Fruit fly (Drosophila melanogaster) whole organism, embryonic: ENCODE results near the gene CG32686.

Experiments used
- Awh ChIP-seq: fragments of 200-800 bp; sonication (Bioruptor generic); IDR thresholded peaks from 2 replicates; pipeline ENCODE4, ENCODE4 v1.3.6; 2022; ENCODE audit warnings: missing biosample characterization, missing genetic modification characterization
- Bteb2 ChIP-seq: fragments of 200-800 bp; sonication (Bioruptor generic); optimal IDR thresholded peaks from 2 replicates; lab custom pipeline; 2016; ENCODE audit warnings: missing biosample characterization, missing genetic modification characterization
- CG10543 ChIP-seq: fragments of 200-800 bp; sonication (Bioruptor generic); optimal IDR thresholded peaks from 3 replicates; lab custom pipeline; 2017; ENCODE audit warnings: missing biosample characterization, mild to moderate bottlenecking, missing genetic modification characterization, moderate library complexity
- CG11093 ChIP-seq: fragments of 200-800 bp; sonication (Bioruptor generic); IDR thresholded peaks from 3 replicates; pipeline ENCODE4 v1.3.6; 2022; ENCODE audit warnings: missing biosample characterization, missing genetic modification characterization
- CG11247 ChIP-seq: fragments of 200-800 bp; sonication (Bioruptor generic); IDR thresholded peaks from 2 replicates; pipeline ENCODE4 v1.3.6; 2022; ENCODE audit warnings: missing biosample characterization, missing genetic modification characterization
- CG12391 ChIP-seq: fragments of 200-800 bp; sonication (Bioruptor generic); optimal IDR thresholded peaks from 3 replicates; lab custom pipeline; 2018; ENCODE audit warnings: missing biosample characterization, mild to moderate bottlenecking, missing genetic modification characterization, moderate library complexity
- CG14014 ChIP-seq: fragments of 200-800 bp; sonication (Bioruptor generic); IDR thresholded peaks from 2 replicates; pipeline ENCODE4 v1.3.6; 2022; ENCODE audit warnings: missing biosample characterization, missing genetic modification characterization
- CG16815 ChIP-seq: fragments of 200-800 bp; sonication (Bioruptor generic); optimal IDR thresholded peaks from 3 replicates; lab custom pipeline; 2017; ENCODE audit warnings: missing biosample characterization, mild to moderate bottlenecking, missing genetic modification characterization
- CG16863 ChIP-seq: fragments of 200-800 bp; sonication (Bioruptor generic); optimal IDR thresholded peaks from 3 replicates; lab custom pipeline; 2016; ENCODE audit warnings: missing biosample characterization, missing genetic modification characterization
- CG17361 ChIP-seq: fragments of 200-800 bp; sonication (Bioruptor generic); IDR thresholded peaks from 3 replicates; pipeline ENCODE4 v1.3.6; 2022; ENCODE audit warnings: missing biosample characterization, missing genetic modification characterization
- CG18262 ChIP-seq: fragments of 200-800 bp; optimal IDR thresholded peaks from 3 replicates; lab custom pipeline; 2019; ENCODE audit warnings: missing biosample characterization, mild to moderate bottlenecking, missing genetic modification characterization, moderate library complexity
- CG1832 ChIP-seq: fragments of 200-800 bp; sonication (Bioruptor generic); optimal IDR thresholded peaks from 2 replicates; lab custom pipeline; 2017; ENCODE audit warnings: missing biosample characterization, mild to moderate bottlenecking, missing genetic modification characterization, inconsistent platforms
- CG18476 ChIP-seq: fragments of 200-800 bp; sonication (Bioruptor generic); optimal IDR thresholded peaks from 2 replicates; lab custom pipeline; 2016; ENCODE audit warnings: missing biosample characterization, mild to moderate bottlenecking, missing genetic modification characterization
- CG30431 ChIP-seq: fragments of 200-800 bp; sonication (Bioruptor generic); optimal IDR thresholded peaks from 2 replicates; lab custom pipeline; 2017; ENCODE audit warnings: missing biosample characterization, missing genetic modification characterization
- CG31441 ChIP-seq: fragments of 200-800 bp; sonication (Bioruptor generic); IDR thresholded peaks from 2 replicates; pipeline ENCODE4 v1.3.6; 2022; ENCODE audit warnings: missing biosample characterization, missing genetic modification characterization
- CG6175 ChIP-seq: fragments of 200-800 bp; sonication (Bioruptor generic); IDR thresholded peaks from 3 replicates; pipeline ENCODE4 v1.3.6; 2022; ENCODE audit warnings: missing biosample characterization, missing genetic modification characterization
- CG7963 ChIP-seq: fragments of 200-800 bp; sonication (Bioruptor generic); IDR thresholded peaks from 3 replicates; pipeline ENCODE4 v1.3.6; 2022; ENCODE audit warnings: missing biosample characterization, missing genetic modification characterization; ENCODE audit not compliant: partially characterized antibody
- CG8281 ChIP-seq: fragments of 200-800 bp; sonication (Bioruptor generic); optimal IDR thresholded peaks from 2 replicates; lab custom pipeline; 2018; ENCODE audit warnings: missing biosample characterization, mild to moderate bottlenecking, missing genetic modification characterization, moderate library complexity
- CrebB ChIP-seq: fragments of 200-800 bp; sonication (Bioruptor generic); optimal IDR thresholded peaks from 3 replicates; lab custom pipeline; 2018; ENCODE audit warnings: missing biosample characterization, mild to moderate bottlenecking, missing genetic modification characterization
- Dip2 ChIP-seq: fragments of 200-800 bp; sonication (Bioruptor generic); IDR thresholded peaks from 2 replicates; pipeline ENCODE4 v1.3.6; 2022; ENCODE audit warnings: missing biosample characterization, missing genetic modification characterization
- H15 ChIP-seq: fragments of 200-800 bp; sonication (Bioruptor generic); IDR thresholded peaks from 3 replicates; pipeline ENCODE4 v1.3.6; 2022; ENCODE audit warnings: missing biosample characterization, missing genetic modification characterization
- Hand ChIP-seq: fragments of 200-800 bp; sonication (Bioruptor generic); optimal IDR thresholded peaks from 2 replicates; lab custom pipeline; 2017; ENCODE audit warnings: mild to moderate bottlenecking, missing biosample characterization, missing genetic modification reagents, missing genetic modification characterization
- Jarid2 ChIP-seq: fragments of 200-800 bp; sonication (Bioruptor generic); optimal IDR thresholded peaks from 3 replicates; lab custom pipeline; 2017; ENCODE audit warnings: mild to moderate bottlenecking, missing biosample characterization, missing genetic modification reagents, missing genetic modification characterization
- Neu2 ChIP-seq: fragments of 200-800 bp; sonication (Bioruptor generic); optimal IDR thresholded peaks from 3 replicates; lab custom pipeline; 2016; ENCODE audit warnings: missing biosample characterization, missing genetic modification characterization, borderline replicate concordance
- Nf-YC ChIP-seq: fragments of 200-800 bp; optimal IDR thresholded peaks from 3 replicates; lab custom pipeline; 2019; ENCODE audit warnings: missing biosample characterization, mild to moderate bottlenecking, missing genetic modification characterization, moderate library complexity
- Poxn ChIP-seq: fragments of 200-800 bp; sonication (Bioruptor generic); IDR thresholded peaks from 2 replicates; pipeline ENCODE4 v1.3.6; 2022; ENCODE audit warnings: missing biosample characterization, missing genetic modification characterization
- Scr ChIP-seq: fragments of 200-800 bp; sonication (Bioruptor generic); IDR thresholded peaks from 2 replicates; pipeline ENCODE4 v1.3.6; 2022; ENCODE audit warnings: missing biosample characterization, missing genetic modification characterization; ENCODE audit not compliant: partially characterized antibody
- Six4 ChIP-seq: fragments of 200-800 bp; sonication (Bioruptor generic); optimal IDR thresholded peaks from 2 replicates; lab custom pipeline; 2016; ENCODE audit warnings: missing biosample characterization, missing genetic modification characterization
- Spps ChIP-seq: fragments of 200-800 bp; sonication (Bioruptor generic); optimal IDR thresholded peaks from 2 replicates; lab custom pipeline; 2018; ENCODE audit warnings: missing biosample characterization, mild to moderate bottlenecking, missing genetic modification characterization
- Tbp ChIP-seq: fragments of >200 bp; optimal IDR thresholded peaks from 2 replicates; lab custom pipeline; 2018; ENCODE audit warnings: missing biosample characterization, missing genetic modification characterization
- Xrp1 ChIP-seq: fragments of 200-800 bp; sonication (Bioruptor generic); IDR thresholded peaks from 2 replicates; pipeline ENCODE4 v1.3.6; 2022; ENCODE audit warnings: missing biosample characterization, missing genetic modification characterization
- bcd ChIP-seq: fragments of 200-800 bp; sonication (Bioruptor generic); optimal IDR thresholded peaks from 2 replicates; lab custom pipeline; 2017; ENCODE audit warnings: missing biosample characterization, mild to moderate bottlenecking, missing genetic modification characterization
- br ChIP-seq: fragments of >200 bp; optimal IDR thresholded peaks from 2 replicates; lab custom pipeline; 2017
- cas ChIP-seq: fragments of 200-800 bp; sonication (Bioruptor generic); IDR thresholded peaks from 2 replicates; pipeline ENCODE4 v1.3.6; 2022; ENCODE audit warnings: missing biosample characterization, missing genetic modification characterization
- ci ChIP-seq: fragments of 200-800 bp; sonication (Bioruptor generic); IDR thresholded peaks from 3 replicates; pipeline ENCODE4 v1.3.6; 2022; ENCODE audit warnings: missing biosample characterization, missing genetic modification characterization
- crp ChIP-seq, 2 experiments: fragments of 200-800 bp; sonication (Bioruptor generic); optimal IDR thresholded peaks; 2 replicates in 1 of 2; 3 replicates in 1 of 2; lab custom pipeline; 2017; ENCODE audit warnings: missing biosample characterization in 2 of 2, missing genetic modification characterization in 2 of 2, mild to moderate bottlenecking in 1 of 2, moderate library complexity in 1 of 2
- cwo ChIP-seq: fragments of 200-800 bp; sonication (Bioruptor generic); optimal IDR thresholded peaks from 3 replicates; lab custom pipeline; 2017; ENCODE audit warnings: missing biosample characterization, missing genetic modification characterization, mild to moderate bottlenecking, moderate library complexity, missing genetic modification reagents
- grau ChIP-seq: fragments of 200-800 bp; optimal IDR thresholded peaks from 3 replicates; lab custom pipeline; 2019; ENCODE audit warnings: missing biosample characterization, mild to moderate bottlenecking, missing genetic modification characterization, moderate library complexity
- insv ChIP-seq, 2 experiments: fragments of 200-800 bp; sonication (Bioruptor generic); optimal IDR thresholded peaks; 3 replicates each; lab custom pipeline; 2016 to 2018; ENCODE audit warnings: missing biosample characterization in 2 of 2, missing genetic modification characterization in 2 of 2
- mld ChIP-seq: fragments of 200-800 bp; sonication (Bioruptor generic); IDR thresholded peaks from 3 replicates; pipeline ENCODE4 v1.3.6; 2022; ENCODE audit warnings: missing biosample characterization, missing genetic modification characterization; ENCODE audit not compliant: partially characterized antibody
- nau ChIP-seq: fragments of 200-800 bp; sonication (Bioruptor generic); optimal IDR thresholded peaks from 3 replicates; lab custom pipeline; 2017; ENCODE audit warnings: missing biosample characterization, mild to moderate bottlenecking, missing genetic modification characterization, missing genetic modification reagents
- onecut ChIP-seq: fragments of 200-800 bp; sonication (Bioruptor generic); IDR thresholded peaks from 2 replicates; pipeline ENCODE4 v1.3.6; 2022; ENCODE audit warnings: missing biosample characterization, missing genetic modification characterization
- org-1 ChIP-seq: fragments of 200-800 bp; sonication (Bioruptor generic); optimal IDR thresholded peaks from 2 replicates; lab custom pipeline; 2017; ENCODE audit warnings: missing biosample characterization, missing genetic modification characterization
- pzg ChIP-seq: fragments of 200-800 bp; sonication (Bioruptor generic); optimal IDR thresholded peaks from 3 replicates; lab custom pipeline; 2018; ENCODE audit warnings: missing biosample characterization, mild to moderate bottlenecking, missing genetic modification characterization, moderate library complexity
- row ChIP-seq: fragments of 200-800 bp; sonication (Bioruptor generic); IDR thresholded peaks from 3 replicates; pipeline ENCODE4 v1.3.6; 2022; ENCODE audit warnings: missing biosample characterization, missing genetic modification characterization
- sim ChIP-seq: fragments of 200-800 bp; sonication (Bioruptor generic); IDR thresholded peaks from 2 replicates; pipeline ENCODE4 v1.3.6; 2022; ENCODE audit warnings: missing biosample characterization, missing genetic modification characterization
- sug ChIP-seq: fragments of 200-800 bp; optimal IDR thresholded peaks from 2 replicates; lab custom pipeline; 2019; ENCODE audit warnings: missing biosample characterization, mild to moderate bottlenecking, missing genetic modification characterization, moderate library complexity
- tgo ChIP-seq: fragments of 200-800 bp; sonication (Bioruptor generic); IDR thresholded peaks from 3 replicates; pipeline ENCODE4 v1.3.6; 2022; ENCODE audit warnings: missing biosample characterization, missing genetic modification characterization
- vnd ChIP-seq: fragments of 200-800 bp; sonication (Bioruptor generic); IDR thresholded peaks from 3 replicates; pipeline ENCODE4 v1.3.6; 2022; ENCODE audit warnings: missing biosample characterization, missing genetic modification characterization; ENCODE audit not compliant: partially characterized antibody
- wek ChIP-seq: fragments of 200-800 bp; sonication (Bioruptor generic); optimal IDR thresholded peaks from 3 replicates; lab custom pipeline; 2018; ENCODE audit warnings: missing biosample characterization, mild to moderate bottlenecking, missing genetic modification characterization, moderate library complexity

Gene CG32686

DNA sequence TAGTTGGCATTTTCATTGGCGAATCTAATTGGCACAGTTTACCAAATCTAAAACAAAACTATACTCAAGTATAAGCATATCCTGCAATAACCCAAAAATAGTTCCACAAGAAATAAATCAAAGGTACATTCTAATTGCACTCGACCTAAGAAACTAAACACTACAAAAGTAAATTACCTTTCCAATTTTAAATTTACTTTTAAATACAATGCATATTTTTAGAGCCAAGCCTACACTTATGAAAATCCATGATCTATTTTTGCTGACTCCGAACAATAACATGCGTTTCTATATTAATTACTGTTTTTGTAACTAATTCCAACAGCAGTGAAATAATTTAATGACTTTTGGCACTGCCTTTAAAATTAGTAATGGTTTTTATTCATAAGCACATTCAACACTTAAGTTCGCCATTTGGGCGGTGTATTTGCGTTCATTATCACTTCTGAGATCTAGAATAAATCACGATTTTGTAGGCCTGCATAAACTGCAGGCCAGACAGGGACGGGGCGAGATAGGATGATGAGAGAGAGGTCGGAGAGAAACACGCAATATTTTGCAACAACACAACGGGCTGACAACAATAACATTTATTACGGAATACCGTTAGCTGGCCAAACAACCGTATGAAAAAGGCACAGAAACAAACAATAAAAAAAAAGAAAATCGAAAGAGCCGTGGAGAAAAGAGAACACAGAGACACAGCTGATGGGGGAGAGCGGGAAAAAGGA is 50.1 kb downstream of the CG32686 start (continued):
- TF ChIP-seq onecut (GFP tag; lab: Robert Waterston, UW) (no peak), Scr (GFP tag; lab: Robert Waterston, UW) (no peak), Xrp1 (GFP tag; lab: Robert Waterston, UW) (no peak), org-1 (GFP tag; lab: Kevin White, UChicago) (no peak), crp (GFP tag; optimal IDR thresholded peaks at IDR 0.05; lab: Kevin White, UChicago) (no peak), tgo (GFP tag; lab: Robert Waterston, UW) (no peak), Neu2 (GFP tag; lab: Kevin White, UChicago) (no peak), cwo (no peak), Bteb2 (GFP tag; lab: Kevin White, UChicago) (no peak), Six4 (GFP tag; lab: Kevin White, UChicago) (no peak), CG16863 (GFP tag; lab: Kevin White, UChicago) (peak; percentile 22), ci (GFP tag; lab: Robert Waterston, UW) (0 out of 3 replicates have a peak, but pooled peaks have one; percentile 20), Spps (tag; lab: Kevin White, UChicago) (no peak), br (lab: Kevin White, UChicago) (no peak), pzg (GFP tag; lab: Kevin White, UChicago) (no peak), wek (GFP tag; lab: Kevin White, UChicago) (no peak), H15 (GFP tag; lab: Robert Waterston, UW) (no peak), CG6175 (GFP tag; lab: Robert Waterston, UW) (no peak), CG11247 (GFP tag; lab: Robert Waterston, UW) (no peak), cas (GFP tag; lab: Robert Waterston, UW) (no peak), CG18262 (tag; lab: Kevin White, UChicago) (peak; percentile 29), sim (GFP tag; lab: Robert Waterston, UW) (no peak), CG30431 (GFP tag; lab: Kevin White, UChicago) (no peak), CG14014 (no peak), sug (no peak), CG8281 (no peak), CG16815 (GFP tag; lab: Kevin White, UChicago) (peak; percentile 8), CG12391 (tag; lab: Kevin White, UChicago) (peak; percentile 31), insv (GFP tag; optimal IDR thresholded peaks at IDR 0.05; lab: Kevin White, UChicago) (no peak), CG7963 (GFP tag; lab: Robert Waterston, UW) (no peak), CG11093 (GFP tag; lab: Robert Waterston, UW) (no peak), Dip2 (GFP tag; lab: Robert Waterston, UW) (no peak), Jarid2 (GFP tag; lab: Kevin White, UChicago) (no peak), row (peak; percentile 40; the same call in 1 of the 3 replicates), bcd (GFP tag; lab: Kevin White, UChicago) (no peak), Awh (GFP tag; lab: Robert Waterston, UW) (no peak), Tbp (no peak), nau (GFP tag; lab: Kevin White, UChicago) (no peak), mld (GFP tag; lab: Robert Waterston, UW) (no peak), CG10543 (no peak), CG1832 (GFP tag; lab: Kevin White, UChicago) (no peak), CG17361 (GFP tag; lab: Robert Waterston, UW) (peak; percentile 58; the same call in 2 of the 3 replicates), CG18476 (GFP tag; lab: Kevin White, UChicago) (peak; percentile 22), Nf-YC (tag; lab: Kevin White, UChicago) (no peak), Hand (no peak), CrebB (tag; lab: Kevin White, UChicago) (no peak), Poxn (GFP tag; lab: Robert Waterston, UW) (no peak), CG31441 (GFP tag; lab: Robert Waterston, UW) (0 out of 2 replicates have a peak, but pooled peaks have one; percentile 41), vnd (GFP tag; lab: Robert Waterston, UW) (no peak), grau (tag; lab: Kevin White, UChicago) (peak; percentile 6)
